Fruit fly (Drosophila melanogaster) whole organism, embryonic: ENCODE results near the gene baf.

Experiments used
- Atf-2 ChIP-seq: fragments of 200-800 bp; sonication (Bioruptor generic); optimal IDR thresholded peaks from 2 replicates; lab custom pipeline; 2016; ENCODE audit warnings: missing biosample characterization, missing genetic modification characterization
- C15 ChIP-seq: fragments of 200-800 bp; sonication (Bioruptor generic); IDR thresholded peaks from 3 replicates; pipeline ENCODE4 v1.3.6; 2022; ENCODE audit warnings: missing biosample characterization, missing genetic modification characterization
- CG10147 ChIP-seq: fragments of 200-800 bp; sonication (Bioruptor generic); optimal IDR thresholded peaks from 2 replicates; lab custom pipeline; 2019; ENCODE audit warnings: missing biosample characterization, mild to moderate bottlenecking, missing genetic modification characterization, moderate library complexity
- CG10543 ChIP-seq: fragments of 200-800 bp; sonication (Bioruptor generic); optimal IDR thresholded peaks from 3 replicates; lab custom pipeline; 2017; ENCODE audit warnings: missing biosample characterization, mild to moderate bottlenecking, missing genetic modification characterization, moderate library complexity
- CG11085 ChIP-seq: fragments of 200-800 bp; sonication (Bioruptor generic); IDR thresholded peaks from 2 replicates; pipeline ENCODE4 v1.3.6; 2022; ENCODE audit warnings: missing biosample characterization, missing genetic modification characterization
- CG12942 ChIP-seq: fragments of 200-800 bp; sonication (Bioruptor generic); optimal IDR thresholded peaks from 3 replicates; lab custom pipeline; 2016; ENCODE audit warnings: missing biosample characterization, missing genetic modification characterization
- CG15269 ChIP-seq: fragments of 200-800 bp; sonication (Bioruptor generic); optimal IDR thresholded peaks from 2 replicates; lab custom pipeline; 2018; ENCODE audit warnings: missing biosample characterization, mild to moderate bottlenecking, missing genetic modification characterization, moderate library complexity
- CG15514 ChIP-seq: fragments of 200-800 bp; sonication (Bioruptor generic); optimal IDR thresholded peaks from 3 replicates; lab custom pipeline; 2017; ENCODE audit warnings: missing biosample characterization, missing genetic modification characterization, mild to moderate bottlenecking, moderate library complexity, missing genetic modification reagents
- CG15696 ChIP-seq: fragments of 200-800 bp; sonication (Bioruptor generic); optimal IDR thresholded peaks from 2 replicates; lab custom pipeline; 2019; ENCODE audit warnings: missing biosample characterization, mild to moderate bottlenecking, missing genetic modification characterization, moderate library complexity
- CG1792 ChIP-seq: fragments of 200-800 bp; sonication (Bioruptor generic); optimal IDR thresholded peaks from 2 replicates; lab custom pipeline; 2016; ENCODE audit warnings: missing biosample characterization, missing genetic modification characterization
- CG33213 ChIP-seq: fragments of 200-800 bp; sonication (Bioruptor generic); optimal IDR thresholded peaks from 3 replicates; lab custom pipeline; 2016; ENCODE audit warnings: missing biosample characterization, missing genetic modification characterization
- CG33557 ChIP-seq: fragments of 200-800 bp; sonication (Bioruptor generic); optimal IDR thresholded peaks from 2 replicates; lab custom pipeline; 2019; ENCODE audit warnings: missing biosample characterization, mild to moderate bottlenecking, missing genetic modification characterization, moderate library complexity
- CG42726 ChIP-seq: fragments of 200-800 bp; sonication (Bioruptor generic); IDR thresholded peaks from 2 replicates; pipeline ENCODE4 v1.3.6; 2022; ENCODE audit warnings: missing biosample characterization, missing genetic modification characterization; ENCODE audit not compliant: partially characterized antibody
- CG4820 ChIP-seq: fragments of 200-800 bp; sonication (Bioruptor generic); optimal IDR thresholded peaks from 3 replicates; lab custom pipeline; 2016; ENCODE audit warnings: missing biosample characterization, missing genetic modification characterization
- CG4854 ChIP-seq: fragments of 200-800 bp; sonication (Bioruptor generic); optimal IDR thresholded peaks from 2 replicates; lab custom pipeline; 2016; ENCODE audit warnings: missing biosample characterization, missing genetic modification characterization, inconsistent platforms
- CG6813 ChIP-seq: fragments of 200-800 bp; sonication (Bioruptor generic); optimal IDR thresholded peaks from 2 replicates; lab custom pipeline; 2017; ENCODE audit warnings: missing biosample characterization, missing genetic modification characterization, mild to moderate bottlenecking, moderate library complexity, missing genetic modification reagents
- CG7372 ChIP-seq: fragments of 200-800 bp; sonication (Bioruptor generic); IDR thresholded peaks from 2 replicates; pipeline ENCODE4 v1.3.6; 2022; ENCODE audit warnings: missing biosample characterization, missing genetic modification characterization
- CG7928 ChIP-seq: fragments of 200-800 bp; sonication (Bioruptor generic); optimal IDR thresholded peaks from 2 replicates; lab custom pipeline; 2017; ENCODE audit warnings: missing biosample characterization, mild to moderate bottlenecking, missing genetic modification characterization
- CG9817 ChIP-seq: fragments of 200-800 bp; sonication (Bioruptor generic); optimal IDR thresholded peaks from 2 replicates; lab custom pipeline; 2018; ENCODE audit warnings: missing biosample characterization, mild to moderate bottlenecking, missing genetic modification characterization, moderate library complexity
- Chrac-16 ChIP-seq: fragments of 200-800 bp; sonication (Bioruptor generic); optimal IDR thresholded peaks from 3 replicates; lab custom pipeline; 2016; ENCODE audit warnings: missing biosample characterization, missing genetic modification characterization
- Deaf1 ChIP-seq: fragments of 200-800 bp; optimal IDR thresholded peaks from 3 replicates; lab custom pipeline; 2019; ENCODE audit warnings: missing biosample characterization, mild to moderate bottlenecking, missing genetic modification characterization, moderate library complexity
- Dip2 ChIP-seq: fragments of 200-800 bp; sonication (Bioruptor generic); IDR thresholded peaks from 2 replicates; pipeline ENCODE4 v1.3.6; 2022; ENCODE audit warnings: missing biosample characterization, missing genetic modification characterization
- E2f2 ChIP-seq: fragments of 200-800 bp; sonication (Bioruptor generic); IDR thresholded peaks from 2 replicates; pipeline ENCODE4 v1.3.6; 2022; ENCODE audit warnings: missing biosample characterization, missing genetic modification characterization
- Fer1 ChIP-seq: fragments of 200-800 bp; sonication (Bioruptor generic); optimal IDR thresholded peaks from 2 replicates; lab custom pipeline; 2017; ENCODE audit warnings: missing biosample characterization, mild to moderate bottlenecking, missing genetic modification characterization
- Fer3 ChIP-seq: fragments of 200-800 bp; sonication (Bioruptor generic); optimal IDR thresholded peaks from 2 replicates; lab custom pipeline; 2018; ENCODE audit warnings: missing biosample characterization, mild to moderate bottlenecking, missing genetic modification characterization, moderate library complexity
- HLH54F ChIP-seq: fragments of 200-800 bp; sonication (Bioruptor generic); optimal IDR thresholded peaks from 3 replicates; lab custom pipeline; 2016; ENCODE audit warnings: missing biosample characterization, missing genetic modification characterization
- Hey ChIP-seq: fragments of 200-800 bp; sonication (Bioruptor generic); optimal IDR thresholded peaks from 3 replicates; lab custom pipeline; 2018; ENCODE audit warnings: missing biosample characterization, mild to moderate bottlenecking, missing genetic modification characterization
- Med ChIP-seq: fragments of 200-800 bp; sonication (Bioruptor generic); peaks from one replicate; lab custom pipeline; 2016; ENCODE audit warnings: missing biosample characterization, missing genetic modification characterization, mild to moderate bottlenecking, inconsistent platforms, moderate library complexity
- Myb ChIP-seq: fragments of 200-800 bp; sonication (Bioruptor generic); optimal IDR thresholded peaks from 2 replicates; lab custom pipeline; 2016; ENCODE audit warnings: missing biosample characterization, missing genetic modification characterization
- Rfx ChIP-seq: fragments of 200-800 bp; sonication (Bioruptor generic); IDR thresholded peaks from 2 replicates; pipeline ENCODE4 v1.3.6; 2022; ENCODE audit warnings: missing biosample characterization, missing genetic modification characterization
- az2 ChIP-seq: fragments of 200-800 bp; sonication (Bioruptor generic); optimal IDR thresholded peaks from 3 replicates; lab custom pipeline; 2016; ENCODE audit warnings: missing biosample characterization, missing genetic modification characterization
- bbx ChIP-seq: fragments of 200-800 bp; sonication (Bioruptor generic); IDR thresholded peaks from 2 replicates; pipeline ENCODE4 v1.3.6; 2022; ENCODE audit warnings: missing biosample characterization, missing genetic modification characterization; ENCODE audit not compliant: partially characterized antibody
- cas ChIP-seq: fragments of 200-800 bp; sonication (Bioruptor generic); IDR thresholded peaks from 2 replicates; pipeline ENCODE4 v1.3.6; 2022; ENCODE audit warnings: missing biosample characterization, missing genetic modification characterization
- cato ChIP-seq: fragments of 200-800 bp; sonication (Bioruptor generic); optimal IDR thresholded peaks from 2 replicates; lab custom pipeline; 2016; ENCODE audit warnings: missing biosample characterization, missing genetic modification characterization, borderline replicate concordance
- cg ChIP-seq: fragments of 200-800 bp; sonication (Bioruptor generic); optimal IDR thresholded peaks from 3 replicates; lab custom pipeline; 2019; ENCODE audit warnings: missing biosample characterization, mild to moderate bottlenecking, missing genetic modification characterization, moderate library complexity
- dan ChIP-seq: fragments of 200-800 bp; sonication (Bioruptor generic); IDR thresholded peaks from 2 replicates; pipeline ENCODE4 v1.3.6; 2022; ENCODE audit warnings: missing biosample characterization, missing genetic modification characterization
- ems ChIP-seq: fragments of 200-800 bp; sonication (Bioruptor generic); optimal IDR thresholded peaks from 3 replicates; lab custom pipeline; 2016; ENCODE audit warnings: missing biosample characterization, missing genetic modification characterization
- grn ChIP-seq: fragments of 200-800 bp; sonication (Bioruptor generic); optimal IDR thresholded peaks from 3 replicates; lab custom pipeline; 2017; ENCODE audit warnings: missing biosample characterization, missing genetic modification characterization
- hkb ChIP-seq, 2 experiments: fragments of 200-800 bp in 1 of 2; fragments of >200 bp in 1 of 2; sonication (Bioruptor generic) in 1 of 2; IDR thresholded peaks in 1 of 2; optimal IDR thresholded peaks in 1 of 2; 2 replicates each; pipeline versions ENCODE4 v1.3.6 to Lab custom; 2017 to 2022; ENCODE audit warnings: missing biosample characterization in 1 of 2, missing genetic modification characterization in 1 of 2
- lab ChIP-seq: fragments of 200-800 bp; sonication (Bioruptor generic); optimal IDR thresholded peaks from 3 replicates; lab custom pipeline; 2017; ENCODE audit warnings: missing biosample characterization, missing genetic modification characterization, mild to moderate bottlenecking, moderate library complexity, missing genetic modification reagents
- mam ChIP-seq: fragments of 200-800 bp; sonication (Bioruptor generic); optimal IDR thresholded peaks from 3 replicates; lab custom pipeline; 2016; ENCODE audit warnings: missing biosample characterization, missing genetic modification characterization
- mirr ChIP-seq: fragments of 200-800 bp; sonication (Bioruptor generic); optimal IDR thresholded peaks from 3 replicates; lab custom pipeline; 2018; ENCODE audit warnings: missing biosample characterization, mild to moderate bottlenecking, missing genetic modification characterization
- salm ChIP-seq: fragments of 200-800 bp; sonication (Bioruptor generic); optimal IDR thresholded peaks from 2 replicates; lab custom pipeline; 2018; ENCODE audit warnings: missing biosample characterization, mild to moderate bottlenecking, missing genetic modification characterization
- sens-2 ChIP-seq: fragments of 200-800 bp; sonication (Bioruptor generic); IDR thresholded peaks from 2 replicates; pipeline ENCODE4 v1.3.6; 2022; ENCODE audit warnings: missing biosample characterization, missing genetic modification characterization
- slbo ChIP-seq: fragments of 200-800 bp; sonication (Bioruptor generic); IDR thresholded peaks from 2 replicates; pipeline ENCODE4 v1.3.6; 2022; ENCODE audit warnings: missing biosample characterization, missing genetic modification characterization
- slou ChIP-seq: fragments of 200-800 bp; sonication (Bioruptor generic); optimal IDR thresholded peaks from 3 replicates; lab custom pipeline; 2016; ENCODE audit warnings: missing biosample characterization, missing genetic modification characterization
- sr ChIP-seq: fragments of 200-800 bp; sonication (Bioruptor generic); IDR thresholded peaks from 3 replicates; pipeline ENCODE4 v1.3.6; 2022; ENCODE audit warnings: missing biosample characterization, missing genetic modification characterization
- tin ChIP-seq: fragments of 200-800 bp; sonication (Bioruptor generic); optimal IDR thresholded peaks from 3 replicates; lab custom pipeline; 2016; ENCODE audit warnings: missing biosample characterization, missing genetic modification characterization
- trh ChIP-seq: fragments of 200-800 bp; sonication (Bioruptor generic); optimal IDR thresholded peaks from 2 replicates; lab custom pipeline; 2016; ENCODE audit warnings: missing biosample characterization, missing genetic modification characterization
- twi ChIP-seq: fragments of 200-800 bp; optimal IDR thresholded peaks from 2 replicates; lab custom pipeline; 2019; ENCODE audit warnings: missing biosample characterization, mild to moderate bottlenecking, missing genetic modification characterization, moderate library complexity

baf gene

DNA sequence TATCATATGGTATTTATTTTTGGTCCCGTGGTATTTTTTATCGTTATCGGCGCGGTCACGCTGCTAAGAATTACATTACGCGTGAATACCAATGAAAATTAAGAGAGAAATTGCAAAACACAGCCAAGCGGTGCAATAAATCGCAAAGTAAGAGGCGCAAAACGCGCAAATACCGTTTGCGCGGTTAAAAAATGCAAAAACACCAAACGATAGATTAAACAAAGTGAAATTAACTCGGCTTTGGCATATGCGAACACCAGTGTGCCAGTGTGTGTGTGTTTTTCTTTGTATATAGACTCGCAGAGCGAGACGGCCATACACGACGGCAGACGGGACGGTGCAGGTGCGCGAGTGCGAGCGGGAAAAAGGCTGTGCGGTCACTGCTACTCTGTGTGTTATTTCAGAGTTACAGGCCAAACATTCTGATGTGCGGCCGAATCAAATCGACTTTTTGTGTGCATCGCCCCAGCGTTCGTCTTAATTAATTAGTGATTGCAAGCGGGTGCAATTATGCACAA is 1.5 kb downstream of the baf start, which contains the start of gene Cka (continued):
- TF ChIP-seq HLH54F (no peak), CG9817 (no peak), cato (no peak), salm (tag; lab: Kevin White, UChicago) (no peak), bbx (peak; percentile 68), Rfx (GFP tag; lab: Robert Waterston, UW) (peak; percentile 53), CG15269 (tag; lab: Kevin White, UChicago) (no peak), CG10543 (GFP tag; lab: Kevin White, UChicago) (peak; percentile 71), hkb (optimal IDR thresholded peaks at IDR 0.05; lab: Kevin White, UChicago) (peak; percentile 59), hkb (GFP tag; IDR thresholded peaks at IDR 0.05; lab: Robert Waterston, UW) (no peak), Myb (GFP tag; lab: Kevin White, UChicago) (no peak), CG7372 (GFP tag; lab: Robert Waterston, UW) (0 out of 2 replicates have a peak, but pooled peaks have one; percentile 35), CG12942 (no peak), CG4820 (GFP tag; lab: Kevin White, UChicago) (no peak), CG33213 (GFP tag; lab: Kevin White, UChicago) (no peak), C15 (GFP tag; lab: Robert Waterston, UW) (no peak), CG7928 (GFP tag; lab: Kevin White, UChicago) (no peak), Fer3 (tag; lab: Kevin White, UChicago) (no peak), dan (GFP tag; lab: Robert Waterston, UW) (no peak), slou (no peak), Dip2 (no peak), cas (GFP tag; lab: Robert Waterston, UW) (no peak), grn (GFP tag; lab: Kevin White, UChicago) (no peak), CG42726 (GFP tag; lab: Robert Waterston, UW) (0 out of 2 replicates have a peak, but pooled peaks have one; percentile 27), ems (GFP tag; lab: Kevin White, UChicago) (no peak), twi (tag; lab: Kevin White, UChicago) (peak; percentile 12), E2f2 (peak; percentile 18; the same call in 1 of the 2 replicates), CG10147 (GFP tag; lab: Kevin White, UChicago) (peak; percentile 21)
- TF ChIP-seq, all 482 proteins: peak for 118

DNA sequence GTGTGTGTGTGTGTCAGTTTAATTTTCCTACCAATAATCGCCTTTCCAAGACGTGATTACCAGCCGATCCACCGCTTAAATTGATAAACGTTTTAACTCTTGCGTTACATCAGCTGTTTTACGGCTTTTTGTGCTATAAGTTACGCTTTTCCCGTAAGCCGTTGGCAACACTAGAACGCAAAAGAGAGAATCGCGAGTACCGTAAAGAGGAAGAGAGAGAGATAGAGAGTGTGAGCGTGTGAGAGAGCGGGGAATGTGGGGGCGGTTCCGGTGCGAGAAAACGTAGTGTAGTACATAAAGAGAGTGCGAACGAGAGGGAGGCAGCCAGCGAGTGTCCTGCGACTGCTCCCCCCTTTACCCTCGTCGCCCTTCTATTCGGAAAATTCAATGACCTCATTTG is 2.3 kb downstream of the baf start:
- TF ChIP-seq Atf-2, result no peak
- no peak for TF ChIP-seq CG11085 (GFP tag; lab: Robert Waterston, UW)
- no peak for TF ChIP-seq mirr (GFP tag; lab: Kevin White, UChicago)
- no peak for TF ChIP-seq slbo (GFP tag; lab: Robert Waterston, UW)
- no peak for TF ChIP-seq twi (tag; lab: Kevin White, UChicago)
- no peak for TF ChIP-seq cas (GFP tag; lab: Robert Waterston, UW)
- peak; percentile 38 for TF ChIP-seq Deaf1 (tag; lab: Kevin White, UChicago)
- TF ChIP-seq CG4854 (GFP tag; lab: Kevin White, UChicago), result no peak
- TF ChIP-seq CG1792 (GFP tag; lab: Kevin White, UChicago), result no peak
- TF ChIP-seq CG4820 (GFP tag; lab: Kevin White, UChicago), result no peak
- TF ChIP-seq az2 (GFP tag; lab: Kevin White, UChicago), result no peak
- peak; percentile 27 for TF ChIP-seq CG6813 (GFP tag; lab: Kevin White, UChicago)
- no peak for TF ChIP-seq tin (GFP tag; lab: Kevin White, UChicago)
- peak; percentile 75 for TF ChIP-seq Med (GFP tag; lab: Kevin White, UChicago)
- TF ChIP-seq sr (GFP tag; lab: Robert Waterston, UW), result peak; percentile 30; the same call in 2 of the 3 replicates
- TF ChIP-seq Hey (tag; lab: Kevin White, UChicago), result no peak
- no peak for TF ChIP-seq Fer1
- no peak for TF ChIP-seq CG33557 (GFP tag; lab: Kevin White, UChicago)
- no peak for TF ChIP-seq lab
- TF ChIP-seq mam (GFP tag; lab: Kevin White, UChicago), result no peak
- TF ChIP-seq Chrac-16 (GFP tag; lab: Kevin White, UChicago), result no peak
- no peak for TF ChIP-seq CG15696 (tag; lab: Kevin White, UChicago)
- TF ChIP-seq CG15514 (GFP tag; lab: Kevin White, UChicago), result peak; percentile 12
- TF ChIP-seq sens-2 (GFP tag; lab: Robert Waterston, UW), result no peak
- no peak for TF ChIP-seq trh
- peak; percentile 85 for TF ChIP-seq cg (GFP tag; lab: Kevin White, UChicago)
